Worm (Caenorhabditis elegans) whole organism, L2 larva: ENCODE measurements around the gene C08F1.8.
A peak's percentile ranks its signal among the peaks of the same experiment; 100 is the strongest.

Experiments used
- C34F6.9 ChIP-seq: fragments of 150-350 bp; optimal IDR thresholded peaks from 2 replicates; lab custom pipeline; 2014; ENCODE audit warnings: missing biosample characterization, missing genetic modification characterization
- F13H6.1 ChIP-seq: sonication (generic microtip); optimal IDR thresholded peaks from 2 replicates; lab custom pipeline; 2016; ENCODE audit warnings: missing genetic modification characterization, missing compliant biosample characterization
- R02D3.7 ChIP-seq: fragments of 150-350 bp; optimal IDR thresholded peaks from 2 replicates; lab custom pipeline; 2014; ENCODE audit warnings: missing biosample characterization, missing genetic modification characterization
- Y55F3AM.14 ChIP-seq: fragments of 200-800 bp; sonication (Bioruptor generic); optimal IDR thresholded peaks from 2 replicates; lab custom pipeline; 2018; ENCODE audit warnings: mild to moderate bottlenecking, missing genetic modification characterization, missing compliant biosample characterization
- ZK546.5 ChIP-seq: sonication (generic microtip); optimal IDR thresholded peaks from 2 replicates; lab custom pipeline; 2017; ENCODE audit warnings: missing biosample characterization, missing genetic modification characterization
- aly-2 ChIP-seq: fragments of 150-350 bp; optimal IDR thresholded peaks from 2 replicates; lab custom pipeline; 2014; ENCODE audit warnings: missing biosample characterization, missing genetic modification characterization
- ama-1 ChIP-seq: fragments of 150-350 bp; optimal IDR thresholded peaks from 2 replicates; lab custom pipeline; 2018; ENCODE audit warnings: inconsistent platforms
- ceh-82 ChIP-seq: fragments of 150-350 bp; optimal IDR thresholded peaks from 2 replicates; lab custom pipeline; 2014; ENCODE audit warnings: missing biosample characterization, missing genetic modification characterization
- crh-2 ChIP-seq: sonication (generic microtip); optimal IDR thresholded peaks from 2 replicates; lab custom pipeline; 2017; ENCODE audit warnings: missing biosample characterization, missing genetic modification characterization
- egl-27 ChIP-seq: sonication (generic microtip); optimal IDR thresholded peaks from 3 replicates; lab custom pipeline; 2017; ENCODE audit warnings: missing biosample characterization, missing genetic modification reagents, missing genetic modification characterization
- elt-1 ChIP-seq: fragments of 150-350 bp; optimal IDR thresholded peaks from 2 replicates; lab custom pipeline; 2014; ENCODE audit warnings: missing biosample characterization, missing genetic modification characterization
- fos-1 ChIP-seq: fragments of 150-350 bp; optimal IDR thresholded peaks from 2 replicates; lab custom pipeline; 2014; ENCODE audit warnings: missing biosample characterization, missing genetic modification characterization
- gmeb-1 ChIP-seq: fragments of 150-350 bp; optimal IDR thresholded peaks from 2 replicates; lab custom pipeline; 2014; ENCODE audit warnings: missing biosample characterization, missing genetic modification characterization
- lin-11 ChIP-seq: fragments of 150-350 bp; sonication (generic microtip); optimal IDR thresholded peaks from 2 replicates; lab custom pipeline; 2014; ENCODE audit warnings: missing biosample characterization, missing genetic modification characterization, inconsistent platforms, mixed read lengths
- lin-13 ChIP-seq: fragments of 150-350 bp; optimal IDR thresholded peaks from 2 replicates; lab custom pipeline; 2014; ENCODE audit warnings: missing biosample characterization, missing genetic modification reagents, missing genetic modification characterization
- mbf-1 ChIP-seq: sonication (generic microtip); optimal IDR thresholded peaks from 2 replicates; lab custom pipeline; 2017; ENCODE audit warnings: missing biosample characterization, missing genetic modification characterization
- mdl-1 ChIP-seq, 2 experiments: fragments of 150-350 bp in 1 of 2; sonication (generic microtip) in 1 of 2; optimal IDR thresholded peaks; 2 replicates each; lab custom pipeline; 2017; ENCODE audit warnings: missing biosample characterization in 2 of 2, missing genetic modification characterization in 2 of 2
- nhr-12 ChIP-seq: fragments of 150-350 bp; optimal IDR thresholded peaks from 2 replicates; lab custom pipeline; 2014; ENCODE audit warnings: missing biosample characterization, missing genetic modification characterization
- nhr-129 ChIP-seq: fragments of 150-350 bp; optimal IDR thresholded peaks from 2 replicates; lab custom pipeline; 2014; ENCODE audit warnings: missing biosample characterization, missing genetic modification characterization
- nhr-21 ChIP-seq: fragments of 150-350 bp; optimal IDR thresholded peaks from 2 replicates; lab custom pipeline; 2014; ENCODE audit warnings: missing biosample characterization, missing genetic modification characterization
- nhr-23 ChIP-seq: fragments of 150-350 bp; optimal IDR thresholded peaks from 2 replicates; lab custom pipeline; 2014; ENCODE audit warnings: missing biosample characterization, missing genetic modification reagents, missing genetic modification characterization
- nhr-237 ChIP-seq: fragments of 150-350 bp; optimal IDR thresholded peaks from 2 replicates; lab custom pipeline; 2014; ENCODE audit warnings: missing biosample characterization, missing genetic modification characterization
- nhr-6 ChIP-seq: fragments of 150-350 bp; optimal IDR thresholded peaks from 2 replicates; lab custom pipeline; 2014; ENCODE audit warnings: missing biosample characterization, missing genetic modification characterization
- nhr-77 ChIP-seq: fragments of 150-350 bp; optimal IDR thresholded peaks from 2 replicates; lab custom pipeline; 2014; ENCODE audit warnings: missing biosample characterization, missing genetic modification characterization
- skn-1 ChIP-seq: sonication (generic microtip); optimal IDR thresholded peaks from 2 replicates; lab custom pipeline; 2017; ENCODE audit warnings: missing biosample characterization, missing genetic modification characterization
- sma-9 ChIP-seq, 2 experiments: fragments of 150-350 bp in 1 of 2; sonication (generic microtip) in 1 of 2; optimal IDR thresholded peaks; 2 replicates each; lab custom pipeline; 2014 to 2016; ENCODE audit warnings: missing genetic modification characterization in 2 of 2, mild to moderate bottlenecking in 1 of 2, missing biosample characterization in 1 of 2, missing compliant biosample characterization in 1 of 2, missing genetic modification reagents in 1 of 2, moderate library complexity in 1 of 2
- unc-39 ChIP-seq: fragments of 150-350 bp; optimal IDR thresholded peaks from 2 replicates; lab custom pipeline; 2014; ENCODE audit warnings: missing biosample characterization, missing genetic modification characterization
- unc-55 ChIP-seq: fragments of 150-350 bp; sonication (generic microtip); optimal IDR thresholded peaks from 3 replicates; lab custom pipeline; 2014; ENCODE audit warnings: missing biosample characterization, missing genetic modification reagents, missing genetic modification characterization
- ztf-11 ChIP-seq: sonication (generic microtip); optimal IDR thresholded peaks from 2 replicates; lab custom pipeline; 2017; ENCODE audit warnings: missing biosample characterization, missing genetic modification characterization

Gene C08F1.8

DNA sequence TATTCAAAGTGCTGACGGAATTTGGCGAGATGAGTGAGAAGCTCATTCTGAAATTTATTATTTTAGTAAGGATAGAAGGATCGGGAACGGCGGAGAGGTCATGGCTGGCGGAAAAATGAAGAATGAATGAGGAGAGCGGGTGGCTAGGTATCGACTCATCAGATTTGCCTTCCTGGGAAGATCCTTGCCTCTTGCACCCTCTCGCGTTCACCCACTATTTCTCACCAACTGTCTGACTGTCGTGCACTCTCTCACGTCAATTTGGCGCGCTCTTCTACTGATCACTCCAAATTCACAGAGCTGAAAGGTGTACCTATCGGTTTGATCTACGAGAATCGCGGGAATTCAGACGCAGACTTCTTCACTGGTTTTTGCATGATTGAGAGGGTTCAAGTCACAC, 40.0 kb upstream of the C08F1.8 start, which contains the start of gene fbxb-97:
Gene fbxb-97 (minus strand): TSS at position 53 of the 400 bp plus-strand sequence.
- TF ChIP-seq sma-9 (GFP tag; optimal IDR thresholded peaks at IDR 0.05; lab: Kevin White, UChicago) (no peak), sma-9 (tag; optimal IDR thresholded peaks at IDR 0.05; lab: Kevin White, UChicago) (no peak), nhr-21 (tag; lab: Kevin White, UChicago) (no peak), gmeb-1 (tag; lab: Kevin White, UChicago) (no peak), lin-13 (GFP tag; lab: Kevin White, UChicago) (no peak), unc-39 (no peak), nhr-129 (tag; lab: Kevin White, UChicago) (no peak), nhr-23 (no peak), aly-2 (no peak), nhr-12 (no peak), mdl-1 (tag; optimal IDR thresholded peaks at IDR 0.05; lab: Kevin White, UChicago) (no peak), egl-27 (no peak), ZK546.5 (tag; lab: Kevin White, UChicago) (no peak), ama-1 (lab: Kevin White, UChicago) (no peak), F13H6.1 (no peak), mbf-1 (tag; lab: Kevin White, UChicago) (no peak), nhr-237 (tag; lab: Kevin White, UChicago) (no peak), nhr-6 (tag; lab: Kevin White, UChicago) (no peak), nhr-77 (tag; lab: Kevin White, UChicago) (no peak), crh-2 (tag; lab: Kevin White, UChicago) (no peak), R02D3.7 (tag; lab: Kevin White, UChicago) (no peak)

DNA sequence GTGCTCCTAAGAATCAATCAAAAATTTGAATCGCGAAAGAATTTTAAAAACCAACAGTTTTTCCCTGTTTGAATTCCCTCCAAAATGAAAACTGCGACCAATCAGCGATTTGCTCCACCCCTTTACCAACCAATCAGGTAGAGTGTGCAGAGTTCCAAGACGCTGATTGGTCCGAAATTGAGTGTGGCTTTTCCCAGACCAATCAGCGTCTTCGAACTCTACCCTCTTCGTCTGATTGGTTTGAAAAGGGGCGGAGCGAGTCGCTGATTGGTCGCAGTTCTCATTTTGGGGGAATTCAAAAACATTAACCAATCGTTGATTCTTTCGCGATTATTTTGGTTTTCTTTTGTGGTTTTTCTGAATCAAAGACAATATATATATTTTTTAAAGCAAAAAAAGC, 36.4 kb upstream of the C08F1.8 start:
- TF ChIP-seq elt-1 (no peak), nhr-129 (tag; lab: Kevin White, UChicago) (no peak), nhr-237 (tag; lab: Kevin White, UChicago) (no peak), ztf-11 (no peak)

DNA sequence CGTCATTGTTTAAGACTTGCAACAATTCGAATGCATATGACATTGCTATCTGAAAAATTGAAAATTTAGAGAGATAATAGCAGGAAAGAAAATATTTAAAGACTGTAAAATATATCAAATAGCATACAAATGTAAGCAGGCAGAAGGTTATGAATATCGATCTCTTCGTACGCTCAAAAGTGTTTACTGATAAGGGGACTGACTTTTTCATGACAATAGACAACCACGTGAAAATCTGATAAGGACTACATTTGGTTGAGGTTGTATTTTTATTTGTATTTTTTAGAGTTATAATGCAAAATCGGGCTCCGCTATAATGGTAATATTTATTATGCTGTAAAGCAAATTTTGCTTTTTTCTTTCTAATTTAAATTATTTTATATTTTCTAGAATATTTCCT, 34.8 kb upstream of the C08F1.8 start, which contains the start of the genes C52E2.5 and C52E2.4:
Gene C52E2.5 (minus strand): TSS at position 43 of the 400 bp plus-strand sequence.
Gene C52E2.4 (plus strand): TSS at position 252 of the 400 bp plus-strand sequence.
- no peak for TF ChIP-seq mbf-1 (tag; lab: Kevin White, UChicago)
- TF ChIP-seq fos-1 (tag; lab: Kevin White, UChicago), result peak; percentile 80
- TF ChIP-seq sma-9 (GFP tag; optimal IDR thresholded peaks at IDR 0.05; lab: Kevin White, UChicago), result peak; percentile 36
- no peak for TF ChIP-seq sma-9 (tag; optimal IDR thresholded peaks at IDR 0.05; lab: Kevin White, UChicago)
- TF ChIP-seq skn-1 (tag; lab: Kevin White, UChicago), result peak; percentile 65
- TF ChIP-seq crh-2 (tag; lab: Kevin White, UChicago), result peak; percentile 36
- TF ChIP-seq ceh-82 (tag; lab: Kevin White, UChicago), result no peak

DNA sequence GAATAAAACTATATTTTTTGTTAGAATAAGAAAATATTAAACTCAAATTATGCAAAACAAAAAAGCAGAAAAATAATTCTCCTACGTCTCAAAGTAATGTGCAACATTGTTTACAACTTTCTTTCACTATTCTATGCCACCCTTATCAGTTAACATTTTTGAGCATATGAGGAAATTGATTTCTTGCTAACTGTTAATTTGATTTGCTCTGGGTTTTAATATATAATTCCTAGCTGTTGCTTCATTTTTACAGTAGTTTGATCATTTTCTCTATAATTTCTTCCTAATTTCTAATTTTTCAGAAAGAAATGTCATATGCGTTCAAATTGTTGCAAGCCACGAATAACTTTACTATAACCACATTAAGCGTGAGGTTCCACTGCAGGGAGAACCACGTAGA, 28.1 kb upstream of the C08F1.8 start, which contains the start of gene T08E11.1:
Gene T08E11.1 (plus strand): TSS at position 301 of the 400 bp plus-strand sequence.
- no peak for TF ChIP-seq fos-1 (tag; lab: Kevin White, UChicago)
- no peak for TF ChIP-seq nhr-12
- TF ChIP-seq nhr-129 (tag; lab: Kevin White, UChicago), result no peak
- TF ChIP-seq nhr-23, result no peak
- no peak for TF ChIP-seq lin-11
- TF ChIP-seq unc-55, result no peak
- TF ChIP-seq nhr-237 (tag; lab: Kevin White, UChicago), result no peak
- no peak for TF ChIP-seq Y55F3AM.14 (GFP tag; lab: Kevin White, UChicago)
- no peak for TF ChIP-seq C34F6.9 (tag; lab: Kevin White, UChicago)

DNA sequence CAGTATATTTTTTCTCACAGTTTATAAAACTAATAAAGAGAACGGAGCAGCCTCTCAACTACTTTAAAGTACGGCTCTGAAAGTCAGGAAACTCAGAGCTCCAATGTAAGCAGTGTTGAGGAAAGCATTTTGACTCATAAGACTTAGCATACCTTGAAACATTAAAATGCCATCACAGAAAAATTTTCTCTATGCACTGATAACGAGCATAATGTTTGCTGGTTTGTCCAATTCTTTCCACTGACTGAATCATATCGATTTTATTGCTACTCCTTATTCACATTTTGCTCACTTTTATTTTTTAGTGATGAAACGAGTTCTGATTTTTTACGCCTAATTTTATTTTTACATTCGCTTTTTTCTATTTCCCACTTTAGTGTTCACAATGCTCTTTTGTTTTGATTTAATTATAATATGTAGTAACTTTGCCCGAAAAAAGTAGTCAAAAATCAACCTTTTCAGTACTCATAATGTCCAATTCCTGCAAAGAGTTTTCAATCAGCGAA, 23.8 kb upstream of the C08F1.8 start, which contains the start of gene math-39:
Gene math-39 (plus strand): TSS at position 456 of the 506 bp plus-strand sequence.
- peak; percentile 73 for TF ChIP-seq fos-1 (tag; lab: Kevin White, UChicago)
- no peak for TF ChIP-seq unc-39
- TF ChIP-seq, all 48 proteins: peak for 1

DNA sequence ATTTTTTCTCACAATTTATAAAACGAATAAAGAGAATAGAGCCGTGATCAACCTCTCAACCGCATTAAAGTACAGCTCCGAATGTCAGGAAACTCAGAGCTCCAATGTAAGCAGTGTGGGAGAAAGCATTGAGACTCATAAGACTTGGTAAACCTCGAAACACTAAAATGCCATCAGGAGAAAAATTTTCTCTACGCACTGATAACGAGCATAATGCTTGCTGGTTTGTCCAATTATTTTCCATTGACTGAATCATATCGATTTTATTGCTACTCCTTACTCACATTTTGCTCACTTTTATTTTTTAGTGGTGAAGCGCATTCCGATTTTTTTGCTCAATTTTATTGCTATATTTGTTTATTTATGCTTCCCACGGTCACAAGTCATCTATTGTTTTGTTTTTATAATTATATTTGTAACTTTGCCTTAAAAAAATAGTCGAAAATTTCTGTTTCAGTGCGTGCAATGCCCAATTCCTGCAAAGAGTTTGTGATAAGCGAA, 22.1 kb upstream of the C08F1.8 start, which contains the start of gene math-40:
Gene math-40 (plus strand): TSS at position 451 of the 501 bp plus-strand sequence.
- TF ChIP-seq nhr-6 (tag; lab: Kevin White, UChicago) (no peak), sma-9 (GFP tag; optimal IDR thresholded peaks at IDR 0.05; lab: Kevin White, UChicago) (no peak), sma-9 (tag; optimal IDR thresholded peaks at IDR 0.05; lab: Kevin White, UChicago) (no peak), fos-1 (tag; lab: Kevin White, UChicago) (peak; percentile 80)
